Worm (Caenorhabditis elegans): ENCODE measurements around the gene ZC513.2.

ZC513.2 gene

ce11 chrV:8079813-8080212 lies 25.6 kb downstream of the ZC513.2 start (continued):
- TF ChIP-seq tbx-2 (tag; optimal IDR thresholded peaks at IDR 0.05) (no peak), snpc-4 (tag; optimal IDR thresholded peaks at IDR 0.05) (no peak), efl-3 (GFP tag; optimal IDR thresholded peaks at IDR 0.05) (no peak), fkh-8 (tag; optimal IDR thresholded peaks at IDR 0.05) (no peak), pax-3 (tag; optimal IDR thresholded peaks at IDR 0.05) (no peak), nhr-237 (tag; optimal IDR thresholded peaks at IDR 0.05) (no peak), ces-1 (GFP tag; optimal IDR thresholded peaks at IDR 0.05) (no peak), tlp-1 (tag; optimal IDR thresholded peaks at IDR 0.05) (no peak), ceh-8 (GFP tag; optimal IDR thresholded peaks at IDR 0.05) (no peak), unc-62 (GFP tag; optimal IDR thresholded peaks at IDR 0.05) (no peak), lir-3 (tag; optimal IDR thresholded peaks at IDR 0.05; ENCODE audit: poor library complexity) (no peak), mab-9 (GFP tag; IDR thresholded peaks at IDR 0.05) (no peak), sox-4 (tag; optimal IDR thresholded peaks at IDR 0.05) (no peak), ceh-90 (tag; optimal IDR thresholded peaks at IDR 0.05) (no peak)

- TF ChIP-seq ets-5 (GFP tag; IDR thresholded peaks at IDR 0.05) (no peak), nhr-237 (tag; optimal IDR thresholded peaks at IDR 0.05) (no peak), irx-1 (tag; optimal IDR thresholded peaks at IDR 0.05) (no peak), unc-62 (GFP tag; optimal IDR thresholded peaks at IDR 0.05) (no peak), lin-35 (GFP tag; optimal IDR thresholded peaks at IDR 0.05) (no peak), fkh-10 (GFP tag; optimal IDR thresholded peaks at IDR 0.05) (no peak), nhr-77 (tag; optimal IDR thresholded peaks at IDR 0.05) (no peak), mef-2 (tag; optimal IDR thresholded peaks at IDR 0.05) (no peak), F16B12.6 (tag; optimal IDR thresholded peaks at IDR 0.05) (no peak)
Observed at ce11 chrV:8081579-8081978, 27.3 kb downstream of the ZC513.2 start, which contains the start of gene str-131. Gene str-131 (minus strand): TSS chrV:8081679.

- TF ChIP-seq nhr-237 (tag; optimal IDR thresholded peaks at IDR 0.05) (no peak), nhr-76 (tag; optimal IDR thresholded peaks at IDR 0.05) (no peak), elt-3 (tag; optimal IDR thresholded peaks at IDR 0.05) (no peak), unc-62 (GFP tag; optimal IDR thresholded peaks at IDR 0.05) (no peak), nhr-11 (tag; optimal IDR thresholded peaks at IDR 0.05) (no peak), hlh-17 (GFP tag; optimal IDR thresholded peaks at IDR 0.05; ENCODE audit: borderline replicate concordance) (no peak), lin-15B (tag; optimal IDR thresholded peaks at IDR 0.05) (no peak), fos-1 (tag; optimal IDR thresholded peaks at IDR 0.05) (no peak), fkh-10 (GFP tag; optimal IDR thresholded peaks at IDR 0.05) (no peak), C34B4.2 (tag; optimal IDR thresholded peaks at IDR 0.05) (no peak), nhr-84 (tag; optimal IDR thresholded peaks at IDR 0.05) (no peak), lsy-2 (tag; optimal IDR thresholded peaks at IDR 0.05) (no peak), isw-1 (GFP tag; IDR thresholded peaks at IDR 0.05) (no peak), hpl-2 (GFP tag; optimal IDR thresholded peaks at IDR 0.05) (no peak), efl-3 (GFP tag; optimal IDR thresholded peaks at IDR 0.05) (no peak), ets-5 (GFP tag; IDR thresholded peaks at IDR 0.05) (no peak), zag-1 (tag; optimal IDR thresholded peaks at IDR 0.05) (no peak), ceh-63 (GFP tag; optimal IDR thresholded peaks at IDR 0.05) (no peak), snu-23 (GFP tag; optimal IDR thresholded peaks at IDR 0.05) (no peak), lin-13 (GFP tag; optimal IDR thresholded peaks at IDR 0.05) (no peak)
Observed at ce11 chrV:8085141-8085540, 30.9 kb downstream of the ZC513.2 start, which contains the start of gene C09H5.7. Gene C09H5.7 (minus strand): TSS chrV:8085241.

- TF ChIP-seq aha-1 (tag; optimal IDR thresholded peaks at IDR 0.05) (no peak), elt-3 (tag; optimal IDR thresholded peaks at IDR 0.05) (no peak), aly-2 (tag; optimal IDR thresholded peaks at IDR 0.05) (no peak), ama-1 (optimal IDR thresholded peaks at IDR 0.05) (no peak), snu-23 (GFP tag; optimal IDR thresholded peaks at IDR 0.05) (no peak), egl-13 (tag; optimal IDR thresholded peaks at IDR 0.05) (no peak), elt-2 (tag; optimal IDR thresholded peaks at IDR 0.05) (no peak), lsy-2 (tag; optimal IDR thresholded peaks at IDR 0.05) (no peak), dsc-1 (tag; optimal IDR thresholded peaks at IDR 0.05) (no peak), nhr-20 (tag; optimal IDR thresholded peaks at IDR 0.05) (no peak), ets-5 (GFP tag; IDR thresholded peaks at IDR 0.05) (no peak), efl-1 (optimal IDR thresholded peaks at IDR 0.05) (no peak), efl-1 (GFP tag; optimal IDR thresholded peaks at IDR 0.05 in 1 of 2) (no peak), isw-1 (GFP tag; IDR thresholded peaks at IDR 0.05) (no peak), tbx-2 (tag; optimal IDR thresholded peaks at IDR 0.05) (no peak), mdl-1 (tag; optimal IDR thresholded peaks at IDR 0.05) (no peak)
Observed at ce11 chrV:8090595-8090994, 36.4 kb downstream of the ZC513.2 start, which contains the start of gene str-130. Gene str-130 (minus strand): TSS chrV:8090695.

All from whole organism, L1 larva.